Worm (Caenorhabditis elegans): Measurements from ENCODE around the gene end-3.

DNA sequence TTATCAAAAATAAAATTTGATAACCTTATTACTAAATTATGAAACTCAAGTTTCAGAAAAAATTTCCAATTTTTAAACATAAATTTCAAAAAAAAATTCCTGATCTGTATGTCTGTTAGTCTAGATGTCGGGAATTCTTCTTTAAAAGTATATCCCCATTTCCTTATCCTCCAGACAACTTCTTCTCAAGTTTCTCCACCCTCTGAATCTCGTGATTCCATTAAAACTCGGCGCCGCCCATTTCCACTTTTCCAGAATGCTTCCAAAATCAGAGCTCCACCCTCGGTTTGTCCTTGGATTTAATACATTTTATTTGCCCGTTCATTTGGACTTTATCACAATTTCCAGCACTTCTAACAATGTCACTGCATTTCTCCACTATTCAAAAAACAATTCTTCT, 19.2 kb downstream of the end-3 start, which contains the start of gene ins-10:
- TF ChIP-seq madf-10 (tag; optimal IDR thresholded peaks at IDR 0.05) = no peak
- no peak for TF ChIP-seq tbx-9 (tag; optimal IDR thresholded peaks at IDR 0.05; ENCODE audit: borderline replicate concordance)
- no peak for TF ChIP-seq egrh-3 (GFP tag; IDR thresholded peaks at IDR 0.05)
- TF ChIP-seq bed-1 (GFP tag; IDR thresholded peaks at IDR 0.05) = no peak
- no peak for TF ChIP-seq mes-4 (tag; optimal IDR thresholded peaks at IDR 0.05)
- no peak for TF ChIP-seq gei-17 (GFP tag; optimal IDR thresholded peaks at IDR 0.05)
- TF ChIP-seq pha-4 (tag; optimal IDR thresholded peaks at IDR 0.05) = no peak
- no peak for TF ChIP-seq snpc-4 (GFP tag; optimal IDR thresholded peaks at IDR 0.05)
- no peak for TF ChIP-seq snpc-4 (tag; optimal IDR thresholded peaks at IDR 0.05)
- TF ChIP-seq K11D2.4 (GFP tag; IDR thresholded peaks at IDR 0.05) = no peak
- no peak for TF ChIP-seq lin-35 (GFP tag; optimal IDR thresholded peaks at IDR 0.05)
- TF ChIP-seq chd-7 (tag; optimal IDR thresholded peaks at IDR 0.05) = no peak
- TF ChIP-seq F37B4.10 (GFP tag; IDR thresholded peaks at IDR 0.05) = no peak
- no peak for TF ChIP-seq mcd-1 (GFP tag; IDR thresholded peaks at IDR 0.05)

Measured in whole organism, young adult.